Fruit fly (Drosophila melanogaster) whole organism, embryonic: ENCODE data around the gene Cp36.

ENCODE experiments used
- ATbp ChIP-seq: fragments of 200-800 bp; sonication (Bioruptor generic); optimal IDR thresholded peaks from 2 replicates; lab custom pipeline; 2017; ENCODE audit warnings: missing biosample characterization, mild to moderate bottlenecking, missing genetic modification characterization, missing genetic modification reagents
- Bteb2 ChIP-seq: fragments of 200-800 bp; sonication (Bioruptor generic); optimal IDR thresholded peaks from 2 replicates; lab custom pipeline; 2016; ENCODE audit warnings: missing biosample characterization, missing genetic modification characterization
- CG10543 ChIP-seq: fragments of 200-800 bp; sonication (Bioruptor generic); optimal IDR thresholded peaks from 3 replicates; lab custom pipeline; 2017; ENCODE audit warnings: missing biosample characterization, mild to moderate bottlenecking, missing genetic modification characterization, moderate library complexity
- CG10979 ChIP-seq: fragments of 200-800 bp; sonication (Bioruptor generic); optimal IDR thresholded peaks from 2 replicates; lab custom pipeline; 2018; ENCODE audit warnings: missing biosample characterization, mild to moderate bottlenecking, missing genetic modification characterization, moderate library complexity
- CG11398 ChIP-seq: fragments of 200-800 bp; sonication (Bioruptor generic); optimal IDR thresholded peaks from 2 replicates; lab custom pipeline; 2016; ENCODE audit warnings: missing biosample characterization, missing genetic modification characterization
- CG13287 ChIP-seq: fragments of 200-800 bp; sonication (Bioruptor generic); IDR thresholded peaks from 2 replicates; pipeline ENCODE4 v1.3.6; 2022; ENCODE audit warnings: missing biosample characterization, missing genetic modification characterization; ENCODE audit not compliant: partially characterized antibody
- CG13424 ChIP-seq: fragments of 200-800 bp; sonication (Bioruptor generic); optimal IDR thresholded peaks from 2 replicates; lab custom pipeline; 2019; ENCODE audit warnings: missing biosample characterization, mild to moderate bottlenecking, missing genetic modification characterization, moderate library complexity
- CG13775 ChIP-seq: fragments of 200-800 bp; sonication (Bioruptor generic); optimal IDR thresholded peaks from 3 replicates; lab custom pipeline; 2017; ENCODE audit warnings: missing biosample characterization, mild to moderate bottlenecking, missing genetic modification characterization
- CG15696 ChIP-seq: fragments of 200-800 bp; sonication (Bioruptor generic); optimal IDR thresholded peaks from 2 replicates; lab custom pipeline; 2019; ENCODE audit warnings: missing biosample characterization, mild to moderate bottlenecking, missing genetic modification characterization, moderate library complexity
- CG17802 ChIP-seq: fragments of 200-800 bp; sonication (Bioruptor generic); optimal IDR thresholded peaks from 2 replicates; lab custom pipeline; 2018; ENCODE audit warnings: missing biosample characterization, mild to moderate bottlenecking, missing genetic modification characterization, moderate library complexity
- CG17829 ChIP-seq: fragments of 200-800 bp; optimal IDR thresholded peaks from 2 replicates; lab custom pipeline; 2019; ENCODE audit warnings: missing biosample characterization, mild to moderate bottlenecking, missing genetic modification characterization, moderate library complexity
- CG30431 ChIP-seq: fragments of 200-800 bp; sonication (Bioruptor generic); optimal IDR thresholded peaks from 2 replicates; lab custom pipeline; 2017; ENCODE audit warnings: missing biosample characterization, missing genetic modification characterization
- CG31224 ChIP-seq: fragments of 200-800 bp; sonication (Bioruptor generic); IDR thresholded peaks from 2 replicates; pipeline ENCODE4 v1.3.6; 2022; ENCODE audit warnings: missing biosample characterization, missing genetic modification characterization
- CG31441 ChIP-seq: fragments of 200-800 bp; sonication (Bioruptor generic); IDR thresholded peaks from 2 replicates; pipeline ENCODE4 v1.3.6; 2022; ENCODE audit warnings: missing biosample characterization, missing genetic modification characterization
- CG3163 ChIP-seq: fragments of 200-800 bp; sonication (Bioruptor generic); optimal IDR thresholded peaks from 3 replicates; lab custom pipeline; 2016; ENCODE audit warnings: missing biosample characterization, missing genetic modification characterization
- CG32772 ChIP-seq: fragments of 200-800 bp; sonication (Bioruptor generic); IDR thresholded peaks from 2 replicates; pipeline ENCODE4 v1.3.6; 2022; ENCODE audit warnings: missing biosample characterization, missing genetic modification characterization
- CG3838 ChIP-seq: fragments of 200-800 bp; sonication (Bioruptor generic); optimal IDR thresholded peaks from 3 replicates; lab custom pipeline; 2016; ENCODE audit warnings: missing biosample characterization, missing genetic modification characterization
- CG3995 ChIP-seq: fragments of 200-800 bp; sonication (Bioruptor generic); optimal IDR thresholded peaks from 3 replicates; lab custom pipeline; 2016; ENCODE audit warnings: missing biosample characterization, missing genetic modification characterization
- CG4282 ChIP-seq: fragments of 200-800 bp; sonication (Bioruptor generic); optimal IDR thresholded peaks from 2 replicates; lab custom pipeline; 2016; ENCODE audit warnings: missing biosample characterization, missing genetic modification characterization
- CG6683 ChIP-seq: fragments of 200-800 bp; sonication (Bioruptor generic); optimal IDR thresholded peaks from 2 replicates; lab custom pipeline; 2017; ENCODE audit warnings: missing biosample characterization, mild to moderate bottlenecking, missing genetic modification characterization, missing genetic modification reagents
- CG7556 ChIP-seq: fragments of 200-800 bp; sonication (Bioruptor generic); optimal IDR thresholded peaks from 2 replicates; lab custom pipeline; 2017; ENCODE audit warnings: missing biosample characterization, mild to moderate bottlenecking, missing genetic modification characterization
- CG7786 ChIP-seq: fragments of 200-800 bp; sonication (Bioruptor generic); optimal IDR thresholded peaks from 2 replicates; lab custom pipeline; 2016; ENCODE audit warnings: missing biosample characterization, missing genetic modification characterization
- CG9727 ChIP-seq: fragments of 200-800 bp; sonication (Bioruptor generic); optimal IDR thresholded peaks from 3 replicates; lab custom pipeline; 2017; ENCODE audit warnings: missing biosample characterization, mild to moderate bottlenecking, missing genetic modification characterization
- CG9817 ChIP-seq: fragments of 200-800 bp; sonication (Bioruptor generic); optimal IDR thresholded peaks from 2 replicates; lab custom pipeline; 2018; ENCODE audit warnings: missing biosample characterization, mild to moderate bottlenecking, missing genetic modification characterization, moderate library complexity
- D ChIP-seq, 2 experiments: fragments of 200-800 bp in 1 of 2; fragments of >200 bp in 1 of 2; sonication (Bioruptor generic) in 1 of 2; optimal IDR thresholded peaks; 2 replicates in 1 of 2; 3 replicates in 1 of 2; lab custom pipeline; 2017; ENCODE audit warnings: mild to moderate bottlenecking in 1 of 2, missing biosample characterization in 1 of 2, missing genetic modification characterization in 1 of 2, missing genetic modification reagents in 1 of 2
- Dbx ChIP-seq: fragments of 200-800 bp; sonication (Bioruptor generic); IDR thresholded peaks from 3 replicates; pipeline ENCODE4 v1.3.6; 2022; ENCODE audit warnings: missing biosample characterization, missing genetic modification characterization
- Dip3 ChIP-seq: fragments of 200-800 bp; sonication (Bioruptor generic); optimal IDR thresholded peaks from 3 replicates; lab custom pipeline; 2016; ENCODE audit warnings: missing biosample characterization, missing genetic modification characterization
- Gsc ChIP-seq: fragments of 200-800 bp; sonication (Bioruptor generic); IDR thresholded peaks from 2 replicates; pipeline ENCODE4 v1.3.6; 2022; ENCODE audit warnings: missing biosample characterization, missing genetic modification characterization
- HLH54F ChIP-seq: fragments of 200-800 bp; sonication (Bioruptor generic); optimal IDR thresholded peaks from 3 replicates; lab custom pipeline; 2016; ENCODE audit warnings: missing biosample characterization, missing genetic modification characterization
- NC2β ChIP-seq: fragments of 200-800 bp; sonication (Bioruptor generic); optimal IDR thresholded peaks from 2 replicates; lab custom pipeline; 2016; ENCODE audit warnings: missing biosample characterization, missing genetic modification characterization
- NFAT ChIP-seq: fragments of 200-800 bp; sonication (Bioruptor generic); IDR thresholded peaks from 2 replicates; pipeline ENCODE4 v1.3.6; 2022; ENCODE audit warnings: missing biosample characterization, missing genetic modification characterization
- Pdp1 ChIP-seq, 2 experiments: fragments of 200-800 bp; sonication (Bioruptor generic); optimal IDR thresholded peaks; 3 replicates each; lab custom pipeline; 2016; ENCODE audit warnings: missing biosample characterization in 2 of 2, missing genetic modification characterization in 2 of 2, mild to moderate bottlenecking in 1 of 2, moderate library complexity in 1 of 2
- Spps ChIP-seq: fragments of 200-800 bp; sonication (Bioruptor generic); optimal IDR thresholded peaks from 2 replicates; lab custom pipeline; 2018; ENCODE audit warnings: missing biosample characterization, mild to moderate bottlenecking, missing genetic modification characterization
- chm ChIP-seq: fragments of 200-800 bp; sonication (Bioruptor generic); IDR thresholded peaks from 2 replicates; pipeline ENCODE4 v1.3.6; 2022; ENCODE audit warnings: missing biosample characterization, missing genetic modification characterization
- dan ChIP-seq: fragments of 200-800 bp; sonication (Bioruptor generic); IDR thresholded peaks from 2 replicates; pipeline ENCODE4 v1.3.6; 2022; ENCODE audit warnings: missing biosample characterization, missing genetic modification characterization
- dmrt11E ChIP-seq: fragments of 200-800 bp; sonication (Bioruptor generic); optimal IDR thresholded peaks from 3 replicates; lab custom pipeline; 2018; ENCODE audit warnings: missing biosample characterization, mild to moderate bottlenecking, missing genetic modification characterization, moderate library complexity
- ems ChIP-seq: fragments of 200-800 bp; sonication (Bioruptor generic); optimal IDR thresholded peaks from 3 replicates; lab custom pipeline; 2016; ENCODE audit warnings: missing biosample characterization, missing genetic modification characterization
- gem ChIP-seq: fragments of 200-800 bp; sonication (Bioruptor generic); optimal IDR thresholded peaks from 2 replicates; lab custom pipeline; 2019; ENCODE audit warnings: missing biosample characterization, mild to moderate bottlenecking, missing genetic modification characterization, moderate library complexity
- gfzf ChIP-seq: fragments of 200-800 bp; sonication (Bioruptor generic); optimal IDR thresholded peaks from 2 replicates; lab custom pipeline; 2016; ENCODE audit warnings: missing biosample characterization, mild to moderate bottlenecking, missing genetic modification characterization, moderate library complexity
- ham ChIP-seq: fragments of 200-800 bp; sonication (Bioruptor generic); IDR thresholded peaks from 2 replicates; pipeline ENCODE4 v1.3.6; 2022; ENCODE audit warnings: missing biosample characterization, missing genetic modification characterization
- kni ChIP-seq: fragments of 200-800 bp; sonication (Bioruptor generic); optimal IDR thresholded peaks from 3 replicates; lab custom pipeline; 2017; ENCODE audit warnings: mild to moderate bottlenecking, missing biosample characterization, missing genetic modification reagents, missing genetic modification characterization
- mam ChIP-seq: fragments of 200-800 bp; sonication (Bioruptor generic); optimal IDR thresholded peaks from 3 replicates; lab custom pipeline; 2016; ENCODE audit warnings: missing biosample characterization, missing genetic modification characterization
- nerfin-1 ChIP-seq: fragments of 200-800 bp; sonication (Bioruptor generic); optimal IDR thresholded peaks from 3 replicates; lab custom pipeline; 2019; ENCODE audit warnings: missing biosample characterization, mild to moderate bottlenecking, missing genetic modification characterization, moderate library complexity
- pfk ChIP-seq: fragments of 200-800 bp; sonication (Bioruptor generic); optimal IDR thresholded peaks from 2 replicates; lab custom pipeline; 2018; ENCODE audit warnings: missing biosample characterization, mild to moderate bottlenecking, missing genetic modification characterization, moderate library complexity
- psq ChIP-seq: fragments of 200-800 bp; sonication (Bioruptor generic); optimal IDR thresholded peaks from 2 replicates; lab custom pipeline; 2017; ENCODE audit warnings: missing biosample characterization, missing genetic modification characterization
- scrt ChIP-seq: fragments of 200-800 bp; sonication (Bioruptor generic); optimal IDR thresholded peaks from 2 replicates; lab custom pipeline; 2018; ENCODE audit warnings: missing biosample characterization, mild to moderate bottlenecking, missing genetic modification characterization, moderate library complexity
- sens ChIP-seq: fragments of 200-800 bp; sonication (Bioruptor generic); peaks from one replicate; lab custom pipeline; 2016; ENCODE audit warnings: missing biosample characterization, missing genetic modification characterization
- toy ChIP-seq: fragments of 200-800 bp; sonication (Bioruptor generic); IDR thresholded peaks from 2 replicates; pipeline ENCODE4 v1.3.6; 2022; ENCODE audit warnings: missing biosample characterization, missing genetic modification characterization
- usp ChIP-seq: fragments of >200 bp; optimal IDR thresholded peaks from 2 replicates; lab custom pipeline; 2017; ENCODE audit warnings: missing biosample characterization, missing genetic modification characterization
- zfh1 ChIP-seq: fragments of 200-800 bp; sonication (Bioruptor generic); IDR thresholded peaks from 3 replicates; pipeline ENCODE4 v1.3.6; 2022; ENCODE audit warnings: missing biosample characterization, missing genetic modification characterization

The Cp36 gene

dm6 chrX:8444883-8445572, 34.1 kb upstream of the Cp36 start (continued):
- TF ChIP-seq ems (no peak), dan (GFP tag; lab: Robert Waterston, UW) (no peak), CG13775 (GFP tag; lab: Kevin White, UChicago) (peak; percentile 45), kni (no peak), usp (GFP tag; lab: Kevin White, UChicago) (no peak), nerfin-1 (tag; lab: Kevin White, UChicago) (peak; percentile 54), zfh1 (no peak), CG32772 (GFP tag; lab: Robert Waterston, UW) (peak; percentile 40; the same call in 1 of the 2 replicates), mam (GFP tag; lab: Kevin White, UChicago) (no peak), CG11398 (GFP tag; lab: Kevin White, UChicago) (no peak), Dip3 (GFP tag; lab: Kevin White, UChicago) (no peak), toy (GFP tag; lab: Robert Waterston, UW) (no peak), CG7786 (GFP tag; lab: Kevin White, UChicago) (no peak), Dbx (GFP tag; lab: Robert Waterston, UW) (0 out of 3 replicates have a peak, but pooled peaks have one; percentile 19), CG30431 (GFP tag; lab: Kevin White, UChicago) (no peak), scrt (GFP tag; lab: Kevin White, UChicago) (no peak), psq (no peak), CG17802 (no peak), CG9727 (GFP tag; lab: Kevin White, UChicago) (peak; percentile 84), CG10543 (GFP tag; lab: Kevin White, UChicago) (peak; percentile 54), Gsc (no peak), CG13287 (GFP tag; lab: Robert Waterston, UW) (no peak), NC2β (no peak), D (optimal IDR thresholded peaks at IDR 0.05; lab: Kevin White, UChicago) (no peak), D (GFP tag; optimal IDR thresholded peaks at IDR 0.05; lab: Kevin White, UChicago) (no peak), ATbp (GFP tag; lab: Kevin White, UChicago) (peak; percentile 34), gem (tag; lab: Kevin White, UChicago) (peak; percentile 89), CG31441 (GFP tag; lab: Robert Waterston, UW) (peak; percentile 83), ham (no peak), CG3838 (GFP tag; lab: Kevin White, UChicago) (no peak), dmrt11E (tag; lab: Kevin White, UChicago) (peak; percentile 92), CG3995 (GFP tag; lab: Kevin White, UChicago) (no peak), HLH54F (GFP tag; lab: Kevin White, UChicago) (no peak), CG15696 (tag; lab: Kevin White, UChicago) (peak; percentile 90), gfzf (GFP tag; lab: Kevin White, UChicago) (no peak), chm (GFP tag; lab: Robert Waterston, UW) (0 out of 2 replicates have a peak, but pooled peaks have one; percentile 51), sens (GFP tag; lab: Kevin White, UChicago) (peak; percentile 28), CG6683 (GFP tag; lab: Kevin White, UChicago) (no peak), CG31224 (no peak), Bteb2 (GFP tag; lab: Kevin White, UChicago) (no peak), Spps (tag; lab: Kevin White, UChicago) (peak; percentile 61), CG10979 (tag; lab: Kevin White, UChicago) (peak; percentile 86), CG3163 (no peak), CG9817 (no peak), pfk (GFP tag; lab: Kevin White, UChicago) (no peak), CG7556 (GFP tag; lab: Kevin White, UChicago) (peak; percentile 66), Pdp1 (GFP tag; optimal IDR thresholded peaks at IDR 0.05; lab: Kevin White, UChicago) (peak in 1 of 2 experiments; percentile 11), NFAT (GFP tag; lab: Robert Waterston, UW) (no peak), CG4282 (GFP tag; lab: Kevin White, UChicago) (no peak), CG17829 (peak; percentile 88), CG13424 (peak; percentile 69)
